Worm (Caenorhabditis elegans) whole organism, L3 larva: ENCODE data around the gene mbk-2.

Experiments
- ZK546.5 ChIP-seq: sonication (generic microtip); optimal IDR thresholded peaks from 2 replicates; lab custom pipeline; 2017; ENCODE audit warnings: missing biosample characterization, missing genetic modification characterization
- aly-2 ChIP-seq: fragments of 150-350 bp; optimal IDR thresholded peaks from 2 replicates; lab custom pipeline; 2014; ENCODE audit warnings: missing biosample characterization, missing genetic modification characterization
- ama-1 ChIP-seq: fragments of 150-350 bp; optimal IDR thresholded peaks from 2 replicates; lab custom pipeline; 2018
- ceh-28 ChIP-seq: fragments of 150-350 bp; optimal IDR thresholded peaks from 2 replicates; lab custom pipeline; 2014; ENCODE audit warnings: missing biosample characterization, missing genetic modification reagents, missing genetic modification characterization
- ceh-82 ChIP-seq: fragments of 150-350 bp; optimal IDR thresholded peaks from 2 replicates; lab custom pipeline; 2014; ENCODE audit warnings: missing biosample characterization, missing genetic modification characterization
- ceh-9 ChIP-seq: sonication (generic microtip); optimal IDR thresholded peaks from 2 replicates; lab custom pipeline; 2018; ENCODE audit warnings: missing biosample characterization, missing genetic modification characterization
- daf-12 ChIP-seq: fragments of 150-350 bp; optimal IDR thresholded peaks from 2 replicates; lab custom pipeline; 2014; ENCODE audit warnings: missing biosample characterization, missing genetic modification reagents, missing genetic modification characterization
- egl-5 ChIP-seq: fragments of 150-350 bp; optimal IDR thresholded peaks from 2 replicates; lab custom pipeline; 2017; ENCODE audit warnings: missing biosample characterization, missing genetic modification reagents, missing genetic modification characterization, inconsistent platforms
- elt-2 ChIP-seq: sonication (generic microtip); optimal IDR thresholded peaks from 2 replicates; lab custom pipeline; 2016; ENCODE audit warnings: missing genetic modification reagents, mild to moderate bottlenecking, missing genetic modification characterization, missing compliant biosample characterization
- eor-1 ChIP-seq, 2 experiments: fragments of 150-350 bp; optimal IDR thresholded peaks; 2 replicates each; lab custom pipeline; 2014 to 2018; ENCODE audit warnings: missing biosample characterization in 2 of 2, missing genetic modification characterization in 2 of 2
- fkh-10 ChIP-seq: sonication (generic microtip); optimal IDR thresholded peaks from 2 replicates; lab custom pipeline; 2017; ENCODE audit warnings: missing biosample characterization, missing genetic modification reagents, missing genetic modification characterization
- fkh-2 ChIP-seq: fragments of 150-350 bp; optimal IDR thresholded peaks from 2 replicates; lab custom pipeline; 2014; ENCODE audit warnings: missing biosample characterization, missing genetic modification reagents, missing genetic modification characterization
- fos-1 ChIP-seq: fragments of 150-350 bp; optimal IDR thresholded peaks from 2 replicates; lab custom pipeline; 2014; ENCODE audit warnings: missing biosample characterization, missing genetic modification characterization
- hmg-11 ChIP-seq: sonication (generic microtip); optimal IDR thresholded peaks from 2 replicates; lab custom pipeline; 2016; ENCODE audit warnings: missing genetic modification characterization, missing compliant biosample characterization
- jun-1 ChIP-seq: fragments of 150-350 bp; optimal IDR thresholded peaks from 2 replicates; lab custom pipeline; 2014; ENCODE audit warnings: missing biosample characterization, missing genetic modification reagents, missing genetic modification characterization
- lsy-12 ChIP-seq: sonication (generic microtip); optimal IDR thresholded peaks from 2 replicates; lab custom pipeline; 2016; ENCODE audit warnings: mild to moderate bottlenecking, missing genetic modification characterization, missing compliant biosample characterization
- mdl-1 ChIP-seq: fragments of 150-350 bp; optimal IDR thresholded peaks from 2 replicates; lab custom pipeline; 2014; ENCODE audit warnings: missing biosample characterization, missing genetic modification characterization
- nfya-1 ChIP-seq: sonication (generic microtip); optimal IDR thresholded peaks from 2 replicates; lab custom pipeline; 2017; ENCODE audit warnings: missing genetic modification characterization, mild to moderate bottlenecking, missing compliant biosample characterization, antibody characterized with exemption, moderate library complexity; ENCODE audit not compliant: insufficient read depth
- nhr-11 ChIP-seq: fragments of 150-350 bp; optimal IDR thresholded peaks from 2 replicates; lab custom pipeline; 2014; ENCODE audit warnings: missing biosample characterization, missing genetic modification characterization
- nhr-237 ChIP-seq: fragments of 150-350 bp; optimal IDR thresholded peaks from 2 replicates; lab custom pipeline; 2014; ENCODE audit warnings: missing biosample characterization, missing genetic modification characterization
- nhr-25 ChIP-seq: sonication (generic microtip); optimal IDR thresholded peaks from 2 replicates; lab custom pipeline; 2017; ENCODE audit warnings: missing biosample characterization, missing genetic modification characterization
- nhr-43 ChIP-seq: sonication (generic microtip); optimal IDR thresholded peaks from 2 replicates; lab custom pipeline; 2016; ENCODE audit warnings: mild to moderate bottlenecking, missing genetic modification characterization, missing compliant biosample characterization; ENCODE audit not compliant: poor library complexity, severe bottlenecking
- nhr-67 ChIP-seq: fragments of 150-350 bp; optimal IDR thresholded peaks from 2 replicates; lab custom pipeline; 2014; ENCODE audit warnings: missing biosample characterization, missing genetic modification characterization
- nhr-76 ChIP-seq: fragments of 150-350 bp; sonication (generic microtip); optimal IDR thresholded peaks from 5 replicates; lab custom pipeline; 2014; ENCODE audit warnings: missing biosample characterization, missing genetic modification characterization
- nhr-77 ChIP-seq: fragments of 150-350 bp; optimal IDR thresholded peaks from 2 replicates; lab custom pipeline; 2014; ENCODE audit warnings: missing biosample characterization, missing genetic modification characterization
- pha-4 ChIP-seq: fragments of 150-350 bp; optimal IDR thresholded peaks from 2 replicates; lab custom pipeline; 2014; ENCODE audit warnings: missing biosample characterization, missing genetic modification reagents, missing genetic modification characterization
- pqm-1 ChIP-seq: fragments of 150-350 bp; optimal IDR thresholded peaks from 2 replicates; lab custom pipeline; 2017; ENCODE audit warnings: missing biosample characterization, missing genetic modification characterization, inconsistent platforms
- skn-1 ChIP-seq: fragments of 150-350 bp; optimal IDR thresholded peaks from 2 replicates; lab custom pipeline; 2014; ENCODE audit warnings: missing biosample characterization, missing genetic modification characterization
- unc-39 ChIP-seq: sonication (generic microtip); optimal IDR thresholded peaks from 4 replicates; lab custom pipeline; 2017; ENCODE audit warnings: missing biosample characterization, missing genetic modification characterization
- unc-62 ChIP-seq: fragments of 150-350 bp; sonication (generic microtip); optimal IDR thresholded peaks from 4 replicates; lab custom pipeline; 2014; ENCODE audit warnings: missing biosample characterization, missing genetic modification reagents, missing genetic modification characterization
- zag-1 ChIP-seq: fragments of 150-350 bp; optimal IDR thresholded peaks from 2 replicates; lab custom pipeline; 2014; ENCODE audit warnings: missing biosample characterization, missing genetic modification characterization
- ztf-4 ChIP-seq: fragments of 150-350 bp; optimal IDR thresholded peaks from 2 replicates; lab custom pipeline; 2014; ENCODE audit warnings: missing biosample characterization, missing genetic modification characterization

The mbk-2 gene

DNA sequence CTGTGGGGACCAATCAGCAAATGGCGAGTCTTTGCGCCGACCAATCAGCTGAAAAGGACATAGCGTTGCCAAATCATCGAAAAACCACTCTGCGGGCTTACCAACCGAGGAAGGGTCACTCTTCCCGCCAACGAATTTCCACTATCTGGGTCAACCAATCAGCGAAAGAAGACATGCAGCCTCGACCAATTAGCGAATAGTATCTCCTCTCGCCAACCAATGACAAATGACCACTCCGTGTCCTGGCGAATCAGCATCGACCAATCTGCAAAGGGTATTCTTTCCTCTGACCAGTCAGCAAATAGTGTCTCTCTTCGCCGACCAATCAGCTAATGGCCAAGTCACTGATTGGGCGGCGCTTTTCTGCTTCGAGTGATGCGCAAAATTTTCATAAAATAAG is 32.5 kb downstream of the mbk-2 start:
- TF ChIP-seq nfya-1 (tag; lab: Kevin White, UChicago) (peak; percentile 79), ZK546.5 (tag; lab: Kevin White, UChicago) (no peak)

DNA sequence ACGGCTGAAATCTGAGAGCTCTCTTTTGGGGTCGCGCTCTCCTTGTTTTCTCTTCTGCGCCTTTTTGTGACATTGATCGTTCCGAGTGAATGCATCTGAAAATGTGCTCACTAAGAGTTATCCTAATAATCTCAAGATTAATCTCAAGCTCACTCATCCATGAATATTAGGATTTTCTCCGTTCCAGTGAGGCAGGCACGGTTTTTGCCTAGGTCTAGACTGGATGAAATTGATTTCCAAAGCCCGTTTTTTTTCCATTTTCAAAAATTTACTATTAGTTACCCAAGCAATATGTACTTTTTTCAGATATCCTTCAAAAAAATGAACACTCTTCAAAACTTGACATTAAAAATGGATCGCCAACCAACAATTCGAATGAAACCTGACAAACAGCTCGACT is 33.1 kb downstream of the mbk-2 start, which contains the start of gene amt-2:
Gene amt-2 (plus strand): TSS at position 301 of the 400 bp plus-strand sequence.
- TF ChIP-seq mdl-1, result no peak
- TF ChIP-seq aly-2 (tag; lab: Kevin White, UChicago), result no peak
- TF ChIP-seq ceh-28 (tag; lab: Kevin White, UChicago), result no peak
- TF ChIP-seq nhr-11 (tag; lab: Kevin White, UChicago), result no peak
- no peak for TF ChIP-seq unc-62 (GFP tag; lab: Kevin White, UChicago)
- no peak for TF ChIP-seq jun-1 (tag; lab: Kevin White, UChicago)
- no peak for TF ChIP-seq elt-2 (tag; lab: Kevin White, UChicago)
- TF ChIP-seq zag-1 (tag; lab: Kevin White, UChicago), result no peak
- no peak for TF ChIP-seq ZK546.5 (tag; lab: Kevin White, UChicago)
- no peak for TF ChIP-seq ceh-9 (tag; lab: Kevin White, UChicago)
- TF ChIP-seq nhr-67 (tag; lab: Kevin White, UChicago), result no peak
- no peak for TF ChIP-seq nhr-25 (tag; lab: Kevin White, UChicago)
- no peak for TF ChIP-seq nhr-237 (tag; lab: Kevin White, UChicago)
- TF ChIP-seq hmg-11 (tag; lab: Kevin White, UChicago), result no peak
- no peak for TF ChIP-seq nhr-76 (tag; lab: Kevin White, UChicago)

DNA sequence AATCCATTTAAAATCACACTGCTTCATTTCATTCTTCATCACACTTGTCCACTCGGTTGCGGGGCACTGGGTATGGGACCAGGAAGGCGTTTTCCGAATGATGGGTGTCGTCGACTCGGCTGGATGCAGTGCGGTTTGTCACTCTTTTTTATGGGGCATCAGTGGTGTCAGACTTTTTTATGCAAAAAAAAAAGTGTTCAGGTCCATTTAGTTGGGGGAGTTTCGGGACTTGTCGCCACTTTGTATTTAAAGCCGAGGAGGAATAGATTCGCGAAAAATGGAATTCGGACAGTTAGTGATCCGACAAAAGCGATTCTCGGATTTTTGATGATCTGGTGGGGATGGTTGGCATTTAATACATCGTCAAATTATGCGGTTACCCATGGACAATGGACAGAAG is 36.0 kb downstream of the mbk-2 start:
- TF ChIP-seq ceh-82 (tag; lab: Kevin White, UChicago) (no peak), ztf-4 (tag; lab: Kevin White, UChicago) (no peak), ZK546.5 (tag; lab: Kevin White, UChicago) (no peak), fos-1 (tag; lab: Kevin White, UChicago) (no peak), eor-1 (tag; optimal IDR thresholded peaks at IDR 0.05; lab: Kevin White, UChicago) (no peak), pha-4 (no peak), pqm-1 (tag; lab: Kevin White, UChicago) (no peak), nfya-1 (tag; lab: Kevin White, UChicago) (no peak), ama-1 (lab: Kevin White, UChicago) (no peak), lsy-12 (no peak), daf-12 (tag; lab: Kevin White, UChicago) (no peak), aly-2 (tag; lab: Kevin White, UChicago) (no peak), elt-2 (tag; lab: Kevin White, UChicago) (no peak), fkh-2 (tag; lab: Kevin White, UChicago) (no peak), nhr-43 (tag; lab: Kevin White, UChicago) (no peak), ceh-9 (tag; lab: Kevin White, UChicago) (no peak), egl-5 (tag; lab: Kevin White, UChicago) (no peak), nhr-77 (tag; lab: Kevin White, UChicago) (no peak)
- TF ChIP-seq, all 47 proteins: peak for 0

DNA sequence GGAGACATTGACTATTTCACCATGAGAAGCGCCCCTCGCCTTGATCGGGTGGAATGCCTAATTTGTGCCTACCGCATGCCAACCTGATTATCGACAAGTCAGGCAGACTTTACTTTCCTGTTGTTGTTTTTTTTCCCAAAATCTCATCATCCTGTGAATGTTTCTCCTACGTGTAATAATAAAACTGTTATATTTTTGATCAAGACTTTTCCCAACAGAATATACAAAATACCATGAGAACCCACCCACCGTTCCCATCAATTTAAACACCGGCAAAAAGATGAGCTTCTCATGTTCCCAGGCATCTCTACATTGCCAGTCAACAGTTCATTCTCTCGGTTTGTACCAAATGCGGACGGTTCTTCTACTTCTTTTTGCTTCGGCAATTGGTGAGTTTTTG is 37.9 kb downstream of the mbk-2 start, which contains the start of gene scl-9:
Gene scl-9 (plus strand): TSS at position 301 of the 400 bp plus-strand sequence.
- no peak for TF ChIP-seq unc-39 (tag; lab: Kevin White, UChicago)

DNA sequence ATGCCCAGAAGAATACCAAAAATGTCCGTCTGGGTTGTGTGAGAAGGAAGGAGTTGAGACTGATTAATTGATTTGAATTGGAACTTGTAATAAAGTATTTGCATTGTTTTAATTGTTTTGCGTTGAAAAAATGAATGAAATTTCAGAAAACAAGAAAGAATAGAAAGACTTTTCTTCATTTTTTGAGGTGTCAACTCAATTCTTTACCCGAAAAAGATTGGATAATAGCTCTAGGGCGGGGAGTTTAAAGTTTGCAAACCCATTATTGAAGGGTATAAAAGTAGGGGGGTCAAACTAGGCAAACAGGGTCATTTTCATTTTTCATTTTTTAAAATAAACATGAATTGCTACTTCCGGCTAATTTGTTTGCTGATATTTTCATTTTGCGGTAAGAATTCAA is 39.2 kb downstream of the mbk-2 start, which contains the start of gene scl-10:
Gene scl-10 (plus strand): TSS at position 301 of the 400 bp plus-strand sequence.
- TF ChIP-seq fkh-10 (GFP tag; lab: Kevin White, UChicago) (no peak), mdl-1 (no peak), hmg-11 (tag; lab: Kevin White, UChicago) (no peak), fkh-2 (tag; lab: Kevin White, UChicago) (no peak), elt-2 (tag; lab: Kevin White, UChicago) (no peak), pqm-1 (tag; lab: Kevin White, UChicago) (no peak), lsy-12 (no peak), nhr-237 (tag; lab: Kevin White, UChicago) (no peak), nhr-43 (tag; lab: Kevin White, UChicago) (no peak), ceh-9 (tag; lab: Kevin White, UChicago) (no peak), skn-1 (no peak), unc-62 (GFP tag; lab: Kevin White, UChicago) (no peak)
